Worm (Caenorhabditis elegans) whole organism, midembryonic: Measurements from ENCODE around the gene M02B7.2.

Experiments
- T22C8.4 ChIP-seq: fragments of 200-800 bp; sonication (Bioruptor generic); IDR thresholded peaks from 2 replicates; pipeline ENCODE4 v1.3.6; 2022; ENCODE audit warnings: missing genetic modification characterization, missing compliant biosample characterization
- cog-1 ChIP-seq: sonication (generic microtip); optimal IDR thresholded peaks from 2 replicates; lab custom pipeline; 2016; ENCODE audit warnings: missing genetic modification characterization, missing compliant biosample characterization
- flt-1 ChIP-seq: fragments of 200-800 bp; sonication (Bioruptor generic); IDR thresholded peaks from 2 replicates; pipeline ENCODE4 v1.3.6; 2022; ENCODE audit warnings: missing genetic modification characterization, missing compliant biosample characterization
- klf-2 ChIP-seq: fragments of 200-800 bp; sonication (Bioruptor generic); conservative IDR thresholded peaks from 2 replicates; pipeline ENCODE4 v1.3.6; 2022; ENCODE audit warnings: missing genetic modification reagents, missing genetic modification characterization, missing compliant biosample characterization
- med-1 ChIP-seq: sonication (generic microtip); optimal IDR thresholded peaks from 2 replicates; lab custom pipeline; 2017; ENCODE audit warnings: missing genetic modification characterization, mild to moderate bottlenecking, missing compliant biosample characterization, antibody characterized with exemption, missing genetic modification reagents; ENCODE audit not compliant: insufficient read depth
- ref-1 ChIP-seq: fragments of 200-800 bp; sonication (Bioruptor generic); conservative IDR thresholded peaks from 2 replicates; pipeline ENCODE4 v1.3.6; 2022; ENCODE audit warnings: missing genetic modification reagents, missing genetic modification characterization, missing compliant biosample characterization
- tab-1 ChIP-seq: fragments of 200-800 bp; sonication (Bioruptor generic); IDR thresholded peaks from 2 replicates; pipeline ENCODE4 v1.3.6; 2022; ENCODE audit warnings: missing genetic modification characterization, missing compliant biosample characterization
- ztf-23 ChIP-seq: fragments of 200-800 bp; sonication (Bioruptor generic); IDR thresholded peaks from 2 replicates; pipeline ENCODE4 v1.3.6; 2022; ENCODE audit warnings: missing genetic modification reagents, missing genetic modification characterization, missing compliant biosample characterization
- ztf-29 ChIP-seq: fragments of 200-800 bp; sonication (Bioruptor generic); IDR thresholded peaks from 2 replicates; pipeline ENCODE4 v1.3.6; 2022; ENCODE audit warnings: missing genetic modification reagents, missing genetic modification characterization, missing compliant biosample characterization

M02B7.2 gene

ce11 chrIV:3803252-3803651 is at the start of gene M02B7.2, which contains the start of gene algn-14:
Gene M02B7.2, plus strand, starts transcription at chrIV:3803581.
Gene algn-14, minus strand, starts transcription at chrIV:3803426.
- TF ChIP-seq tab-1 (GFP tag; lab: Robert Waterston, UW) (no peak), flt-1 (0 out of 2 replicates have a peak, but pooled peaks have one; percentile 15), cog-1 (tag; lab: Kevin White, UChicago) (no peak), klf-2 (GFP tag; lab: Robert Waterston, UW) (no peak), T22C8.4 (GFP tag; lab: Robert Waterston, UW) (0 out of 2 replicates have a peak, but pooled peaks have one; percentile 10), med-1 (GFP tag; lab: Kevin White, UChicago) (no peak), ref-1 (GFP tag; lab: Robert Waterston, UW) (no peak), ztf-23 (peak; percentile 74), ztf-29 (GFP tag; lab: Robert Waterston, UW) (no peak)

- TF ChIP-seq ztf-29 (GFP tag; lab: Robert Waterston, UW) (no peak), flt-1 (no peak), klf-2 (GFP tag; lab: Robert Waterston, UW) (no peak)
These were observed 48.0 kb upstream of the M02B7.2 start, which contains the start of gene Y37E11AR.7 for ce11 chrIV:3755355-3755754. Gene Y37E11AR.7, minus strand, starts transcription at chrIV:3755455.

ce11 chrIV:3755921-3756320 is 47.5 kb upstream of the M02B7.2 start, which contains the start of gene best-20:
Gene best-20, plus strand, starts transcription at chrIV:3756221.
- TF ChIP-seq flt-1: no peak
- no peak for TF ChIP-seq ztf-29 (GFP tag; lab: Robert Waterston, UW)
- no peak for TF ChIP-seq tab-1 (GFP tag; lab: Robert Waterston, UW)
- no peak for TF ChIP-seq med-1 (GFP tag; lab: Kevin White, UChicago)
- no peak for TF ChIP-seq ztf-23
- no peak for TF ChIP-seq klf-2 (GFP tag; lab: Robert Waterston, UW)
- TF ChIP-seq T22C8.4 (GFP tag; lab: Robert Waterston, UW): no peak
- no peak for TF ChIP-seq cog-1 (tag; lab: Kevin White, UChicago)
- no peak for TF ChIP-seq ref-1 (GFP tag; lab: Robert Waterston, UW)

ce11 chrIV:3759823-3760222 is 43.6 kb upstream of the M02B7.2 start:
- TF ChIP-seq med-1 (GFP tag; lab: Kevin White, UChicago) (no peak), flt-1 (no peak), ztf-23 (no peak), ztf-29 (GFP tag; lab: Robert Waterston, UW) (no peak), T22C8.4 (GFP tag; lab: Robert Waterston, UW) (no peak), ref-1 (GFP tag; lab: Robert Waterston, UW) (no peak), klf-2 (GFP tag; lab: Robert Waterston, UW) (no peak), tab-1 (GFP tag; lab: Robert Waterston, UW) (no peak), cog-1 (tag; lab: Kevin White, UChicago) (no peak)

- TF ChIP-seq med-1 (GFP tag; lab: Kevin White, UChicago) (no peak), T22C8.4 (GFP tag; lab: Robert Waterston, UW) (no peak), ztf-29 (GFP tag; lab: Robert Waterston, UW) (no peak), cog-1 (tag; lab: Kevin White, UChicago) (no peak), flt-1 (no peak), ref-1 (GFP tag; lab: Robert Waterston, UW) (no peak), tab-1 (GFP tag; lab: Robert Waterston, UW) (no peak), ztf-23 (no peak), klf-2 (GFP tag; lab: Robert Waterston, UW) (no peak)
These were observed 39.3 kb upstream of the M02B7.2 start for ce11 chrIV:3764012-3764549.

ce11 chrIV:3765457-3765856 is 37.9 kb upstream of the M02B7.2 start:
- no peak for TF ChIP-seq klf-2 (GFP tag; lab: Robert Waterston, UW)
- TF ChIP-seq ztf-23: no peak
- no peak for TF ChIP-seq cog-1 (tag; lab: Kevin White, UChicago)
- no peak for TF ChIP-seq med-1 (GFP tag; lab: Kevin White, UChicago)
- no peak for TF ChIP-seq flt-1
- TF ChIP-seq tab-1 (GFP tag; lab: Robert Waterston, UW): no peak
- TF ChIP-seq ref-1 (GFP tag; lab: Robert Waterston, UW): no peak
- TF ChIP-seq T22C8.4 (GFP tag; lab: Robert Waterston, UW): no peak
- no peak for TF ChIP-seq ztf-29 (GFP tag; lab: Robert Waterston, UW)

- TF ChIP-seq ztf-29 (GFP tag; lab: Robert Waterston, UW): no peak
- no peak for TF ChIP-seq med-1 (GFP tag; lab: Kevin White, UChicago)
- no peak for TF ChIP-seq ztf-23
- no peak for TF ChIP-seq T22C8.4 (GFP tag; lab: Robert Waterston, UW)
- no peak for TF ChIP-seq cog-1 (tag; lab: Kevin White, UChicago)
- no peak for TF ChIP-seq klf-2 (GFP tag; lab: Robert Waterston, UW)
- no peak for TF ChIP-seq tab-1 (GFP tag; lab: Robert Waterston, UW)
- no peak for TF ChIP-seq flt-1
These were observed 36.8 kb upstream of the M02B7.2 start, which contains the start of gene vab-2 for ce11 chrIV:3766589-3766988. Gene vab-2, minus strand, starts transcription at chrIV:3766826.

- TF ChIP-seq T22C8.4 (GFP tag; lab: Robert Waterston, UW) (no peak), ref-1 (GFP tag; lab: Robert Waterston, UW) (no peak), klf-2 (GFP tag; lab: Robert Waterston, UW) (no peak), ztf-29 (GFP tag; lab: Robert Waterston, UW) (no peak), ztf-23 (no peak), flt-1 (no peak), tab-1 (GFP tag; lab: Robert Waterston, UW) (no peak), cog-1 (tag; lab: Kevin White, UChicago) (no peak), med-1 (GFP tag; lab: Kevin White, UChicago) (no peak)
These were observed 35.6 kb upstream of the M02B7.2 start for ce11 chrIV:3767749-3768148.

- 0 out of 2 replicates have a peak, but pooled peaks have one; percentile 8 for TF ChIP-seq flt-1
These were observed 32.2 kb upstream of the M02B7.2 start for ce11 chrIV:3771182-3771581.
